Fruit fly (Drosophila melanogaster) whole organism, pupa: ENCODE results near the gene CG17931.

Experiments used
- CG10348 ChIP-seq: fragments of 200-800 bp; sonication (Bioruptor generic); IDR thresholded peaks from 2 replicates; pipeline ENCODE4 v1.3.6; 2022; ENCODE audit warnings: missing biosample characterization, missing genetic modification characterization
- CG12605 ChIP-seq: fragments of 200-800 bp; sonication (Bioruptor generic); IDR thresholded peaks from 2 replicates; pipeline ENCODE4 v1.3.6; 2022; ENCODE audit warnings: missing biosample characterization, missing genetic modification characterization
- CG13204 ChIP-seq: fragments of 200-800 bp; sonication (Bioruptor generic); optimal IDR thresholded peaks from 2 replicates; lab custom pipeline; 2018; ENCODE audit warnings: missing biosample characterization, mild to moderate bottlenecking, missing genetic modification characterization, moderate library complexity
- CG14655 ChIP-seq: fragments of 200-800 bp; sonication (Bioruptor generic); optimal IDR thresholded peaks from 3 replicates; lab custom pipeline; 2017; ENCODE audit warnings: mild to moderate bottlenecking, missing biosample characterization, missing genetic modification reagents, missing genetic modification characterization
- CG15710 ChIP-seq: fragments of 200-800 bp; sonication (Bioruptor generic); optimal IDR thresholded peaks from 2 replicates; lab custom pipeline; 2018; ENCODE audit warnings: missing biosample characterization, mild to moderate bottlenecking, missing genetic modification characterization, moderate library complexity
- CG17806 ChIP-seq: fragments of 200-800 bp; sonication (Bioruptor generic); optimal IDR thresholded peaks from 2 replicates; lab custom pipeline; 2018; ENCODE audit warnings: missing biosample characterization, mild to moderate bottlenecking, missing genetic modification characterization, moderate library complexity
- CG32121 ChIP-seq: fragments of 200-800 bp; sonication (Bioruptor generic); IDR thresholded peaks from 2 replicates; pipeline ENCODE4 v1.3.6; 2022; ENCODE audit warnings: missing biosample characterization, missing genetic modification characterization
- CG34367 ChIP-seq: fragments of 200-800 bp; sonication (Bioruptor generic); optimal IDR thresholded peaks from 2 replicates; lab custom pipeline; 2018; ENCODE audit warnings: missing biosample characterization, mild to moderate bottlenecking, missing genetic modification characterization
- CG4496 ChIP-seq: fragments of 200-800 bp; sonication (Bioruptor generic); IDR thresholded peaks from 3 replicates; pipeline ENCODE4 v1.3.6; 2022; ENCODE audit warnings: missing biosample characterization, missing genetic modification characterization
- CG8159 ChIP-seq: fragments of 200-800 bp; sonication (Bioruptor generic); optimal IDR thresholded peaks from 3 replicates; lab custom pipeline; 2018; ENCODE audit warnings: missing biosample characterization, mild to moderate bottlenecking, missing genetic modification characterization, moderate library complexity
- CG8301 ChIP-seq: fragments of 200-800 bp; sonication (Bioruptor generic); optimal IDR thresholded peaks from 2 replicates; lab custom pipeline; 2018; ENCODE audit warnings: missing biosample characterization, mild to moderate bottlenecking, missing genetic modification characterization
- CG9948 ChIP-seq: fragments of 200-800 bp; sonication (Bioruptor generic); optimal IDR thresholded peaks from 2 replicates; lab custom pipeline; 2018; ENCODE audit warnings: missing biosample characterization, mild to moderate bottlenecking, missing genetic modification characterization, moderate library complexity
- D1 ChIP-seq: fragments of 200-800 bp; sonication (Bioruptor generic); optimal IDR thresholded peaks from 2 replicates; lab custom pipeline; 2018; ENCODE audit warnings: missing biosample characterization, mild to moderate bottlenecking, missing genetic modification characterization, moderate library complexity
- EcR ChIP-seq: fragments of 200-800 bp; sonication (Bioruptor generic); optimal IDR thresholded peaks from 3 replicates; lab custom pipeline; 2019; ENCODE audit warnings: missing biosample characterization, missing genetic modification characterization, mild to moderate bottlenecking, moderate library complexity, missing genetic modification reagents
- Ets98B ChIP-seq: fragments of 200-800 bp; sonication (Bioruptor generic); IDR thresholded peaks from 2 replicates; pipeline ENCODE4 v1.3.6; 2022; ENCODE audit warnings: missing biosample characterization, missing genetic modification characterization
- Pif1A ChIP-seq: fragments of 200-800 bp; sonication (Bioruptor generic); optimal IDR thresholded peaks from 3 replicates; lab custom pipeline; 2016; ENCODE audit warnings: missing biosample characterization, missing genetic modification characterization
- Pif1B ChIP-seq: fragments of 200-800 bp; sonication (Bioruptor generic); optimal IDR thresholded peaks from 3 replicates; lab custom pipeline; 2016; ENCODE audit warnings: missing biosample characterization, missing genetic modification characterization
- Snoo ChIP-seq: fragments of 200-800 bp; sonication (Bioruptor generic); optimal IDR thresholded peaks from 3 replicates; lab custom pipeline; 2017; ENCODE audit warnings: missing biosample characterization, mild to moderate bottlenecking, missing genetic modification characterization, inconsistent platforms
- fd96Ca ChIP-seq: fragments of 200-800 bp; sonication (Bioruptor generic); IDR thresholded peaks from 3 replicates; pipeline ENCODE4 v1.3.6; 2022; ENCODE audit warnings: missing biosample characterization, missing genetic modification characterization
- gl ChIP-seq: fragments of 200-800 bp; sonication (Bioruptor generic); optimal IDR thresholded peaks from 2 replicates; lab custom pipeline; 2018; ENCODE audit warnings: missing biosample characterization, mild to moderate bottlenecking, missing genetic modification characterization
- rn ChIP-seq: fragments of 200-800 bp; sonication (Bioruptor generic); IDR thresholded peaks from 2 replicates; pipeline ENCODE4 v1.3.6; 2022; ENCODE audit warnings: missing biosample characterization, missing genetic modification characterization

The CG17931 gene

dm6 chr3R:16360008-16360407 is 742 bp upstream of the CG17931 start, which contains the start of gene CG42446:
Gene CG42446, minus strand, starts transcription at chr3R:16360108.
- no peak for TF ChIP-seq fd96Ca (GFP tag; lab: Robert Waterston, UW)
- no peak for TF ChIP-seq CG10348 (GFP tag; lab: Robert Waterston, UW)
- no peak for TF ChIP-seq CG34367 (tag; lab: Kevin White, UChicago)
- TF ChIP-seq Ets98B (GFP tag; lab: Robert Waterston, UW), result no peak
- TF ChIP-seq CG13204 (GFP tag; lab: Kevin White, UChicago), result no peak
- no peak for TF ChIP-seq rn
- no peak for TF ChIP-seq D1 (tag; lab: Kevin White, UChicago)
- no peak for TF ChIP-seq CG8301 (tag; lab: Kevin White, UChicago)
- no peak for TF ChIP-seq Pif1A
- no peak for TF ChIP-seq CG4496
- TF ChIP-seq Snoo (tag; lab: Kevin White, UChicago), result no peak
- TF ChIP-seq CG15710 (tag; lab: Kevin White, UChicago), result no peak
- TF ChIP-seq gl, result no peak
- TF ChIP-seq CG9948 (tag; lab: Kevin White, UChicago), result no peak
- TF ChIP-seq CG8159 (tag; lab: Kevin White, UChicago), result no peak
- TF ChIP-seq CG17806 (tag; lab: Kevin White, UChicago), result no peak
- TF ChIP-seq CG32121 (GFP tag; lab: Robert Waterston, UW), result no peak
- TF ChIP-seq CG12605, result no peak
- no peak for TF ChIP-seq CG14655 (GFP tag; lab: Kevin White, UChicago)
- TF ChIP-seq Pif1B, result no peak

- no peak for TF ChIP-seq CG10348 (GFP tag; lab: Robert Waterston, UW)
- 0 out of 3 replicates have a peak, but pooled peaks have one; percentile 22 for TF ChIP-seq fd96Ca (GFP tag; lab: Robert Waterston, UW)
- TF ChIP-seq Ets98B (GFP tag; lab: Robert Waterston, UW), result peak; percentile 33; the same call in 1 of the 2 replicates
- peak; percentile 24; the same call in 1 of the 2 replicates for TF ChIP-seq CG32121 (GFP tag; lab: Robert Waterston, UW)
These were observed 2.4 kb downstream of the CG17931 start, which contains the start of gene CG10311 for dm6 chr3R:16356863-16357215. Gene CG10311, minus strand, starts transcription at chr3R:16357015.

DNA sequence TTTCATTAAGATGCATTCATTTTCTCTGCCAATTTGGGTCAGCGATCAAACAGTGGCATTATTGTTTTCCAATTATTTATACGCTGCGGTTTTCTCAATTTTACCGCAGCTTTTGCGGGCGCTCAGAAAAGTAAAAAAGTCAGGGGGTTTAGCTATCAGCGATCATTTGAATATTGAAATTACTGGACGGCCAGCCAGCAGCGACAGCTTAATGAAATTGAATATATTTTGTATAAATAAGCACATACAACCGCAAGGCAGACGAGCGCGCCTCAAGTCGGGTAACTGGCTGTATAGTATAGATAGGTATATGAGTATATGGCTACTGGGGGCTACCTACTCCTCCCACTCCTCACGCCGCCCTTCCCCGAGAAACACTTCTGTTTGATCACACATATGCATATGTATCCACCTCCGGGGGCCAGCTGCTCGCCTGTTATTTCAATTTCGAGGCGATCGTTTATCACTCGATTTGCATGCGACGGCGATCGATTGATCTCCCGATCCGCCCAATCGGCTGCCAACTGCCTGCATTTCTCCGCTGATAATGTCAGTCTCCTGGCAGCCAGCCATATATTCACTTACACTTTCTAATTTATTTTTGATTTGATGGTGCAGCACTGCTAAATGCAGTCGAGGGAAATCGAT is 2.9 kb downstream of the CG17931 start:
- TF ChIP-seq CG17806 (tag; lab: Kevin White, UChicago), result no peak
- no peak for TF ChIP-seq Pif1B
- TF ChIP-seq Ets98B (GFP tag; lab: Robert Waterston, UW), result no peak
- no peak for TF ChIP-seq CG15710 (tag; lab: Kevin White, UChicago)
- TF ChIP-seq Snoo (tag; lab: Kevin White, UChicago), result no peak
- no peak for TF ChIP-seq rn
- TF ChIP-seq D1 (tag; lab: Kevin White, UChicago), result no peak
- no peak for TF ChIP-seq CG13204 (GFP tag; lab: Kevin White, UChicago)
- no peak for TF ChIP-seq CG9948 (tag; lab: Kevin White, UChicago)
- no peak for TF ChIP-seq CG32121 (GFP tag; lab: Robert Waterston, UW)
- no peak for TF ChIP-seq CG10348 (GFP tag; lab: Robert Waterston, UW)
- no peak for TF ChIP-seq Pif1A
- no peak for TF ChIP-seq CG8159 (tag; lab: Kevin White, UChicago)
- no peak for TF ChIP-seq CG14655 (GFP tag; lab: Kevin White, UChicago)
- TF ChIP-seq CG12605, result no peak
- no peak for TF ChIP-seq fd96Ca (GFP tag; lab: Robert Waterston, UW)
- TF ChIP-seq CG34367 (tag; lab: Kevin White, UChicago), result no peak
- no peak; the same call in 2 of the 3 replicates for TF ChIP-seq CG4496
- no peak for TF ChIP-seq CG8301 (tag; lab: Kevin White, UChicago)

DNA sequence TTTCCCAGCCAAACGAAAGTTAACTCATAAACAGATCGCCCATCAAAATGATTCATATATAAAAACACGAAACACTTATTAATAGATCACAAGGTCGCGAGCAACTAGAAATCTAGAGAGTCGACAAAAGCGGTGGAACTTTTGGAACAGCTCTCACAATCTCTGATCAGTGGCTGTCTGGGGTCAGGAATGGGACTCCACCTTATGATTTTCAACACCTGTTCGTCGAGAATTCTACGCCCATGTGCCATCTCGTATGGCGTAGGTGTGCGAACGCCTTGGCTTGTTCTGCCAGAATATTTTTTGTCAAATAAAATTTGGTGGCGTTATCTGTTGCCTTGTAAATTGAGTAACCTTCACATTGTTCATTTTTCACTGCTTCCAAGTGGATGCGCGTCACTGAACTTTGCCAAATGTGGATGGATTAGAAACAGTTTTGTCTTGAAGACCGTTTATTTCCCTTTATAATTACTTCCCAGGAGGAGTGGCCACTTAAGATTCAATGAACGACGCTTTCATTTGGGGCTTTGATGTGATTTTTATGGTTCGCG is 3.8 kb downstream of the CG17931 start:
- no peak for TF ChIP-seq CG4496
- no peak for TF ChIP-seq Pif1A
- TF ChIP-seq CG32121 (GFP tag; lab: Robert Waterston, UW), result no peak
- TF ChIP-seq, all 21 proteins: peak for 0

DNA sequence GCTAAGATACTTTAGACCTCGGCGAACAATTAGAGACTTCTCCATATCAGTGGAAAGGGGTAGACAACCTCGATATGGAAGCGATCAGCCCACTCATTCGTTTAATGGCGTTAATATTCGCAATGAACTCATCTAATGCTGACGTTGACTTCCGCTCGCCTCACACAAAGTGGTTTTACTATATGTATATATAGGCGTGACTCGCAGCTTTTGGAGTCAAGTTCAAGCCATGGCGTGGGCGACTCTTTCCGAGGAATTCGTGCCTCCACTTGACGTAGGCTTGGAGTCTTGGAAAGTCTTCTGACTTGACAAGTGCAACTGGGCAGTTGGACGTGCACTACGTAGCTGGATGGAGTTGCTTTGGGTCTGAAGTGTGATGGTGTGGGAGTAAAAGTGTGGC is 5.6 kb downstream of the CG17931 start:
- no peak for TF ChIP-seq CG4496
- no peak for TF ChIP-seq CG13204 (GFP tag; lab: Kevin White, UChicago)
- no peak for TF ChIP-seq CG9948 (tag; lab: Kevin White, UChicago)
- TF ChIP-seq Pif1B, result no peak
- TF ChIP-seq, all 21 proteins: peak for 0

DNA sequence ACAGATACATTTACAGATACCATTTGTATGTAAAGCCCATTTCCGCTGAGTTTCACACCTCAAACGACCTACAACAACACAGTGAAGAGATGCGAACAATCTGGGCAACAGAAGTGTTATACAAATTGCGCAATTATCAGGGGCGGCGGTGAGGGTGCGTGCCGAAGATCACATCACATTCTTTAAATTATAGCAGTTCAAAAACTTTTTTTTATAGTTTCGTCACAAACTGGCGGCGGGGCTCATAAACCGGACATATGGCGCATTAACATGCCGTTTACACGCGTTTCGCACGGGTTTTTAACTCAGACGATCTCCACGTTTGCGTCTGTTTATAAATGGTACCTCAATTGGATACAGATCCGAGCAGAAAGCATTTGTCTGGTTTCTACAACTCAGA is 6.1 kb downstream of the CG17931 start:
- TF ChIP-seq CG34367 (tag; lab: Kevin White, UChicago), result no peak
- TF ChIP-seq Pif1A, result no peak
- no peak for TF ChIP-seq CG15710 (tag; lab: Kevin White, UChicago)
- peak; percentile 39 for TF ChIP-seq EcR

dm6 chr3R:16352039-16352438 is 7.2 kb downstream of the CG17931 start:
- no peak for TF ChIP-seq CG14655 (GFP tag; lab: Kevin White, UChicago)
- no peak for TF ChIP-seq CG17806 (tag; lab: Kevin White, UChicago)
- TF ChIP-seq Pif1A, result no peak
- TF ChIP-seq, all 21 proteins: peak for 0
